Worm (Caenorhabditis elegans): Measurements from ENCODE around the gene mrpl-39.

ce11 chrV:1845977-1846376, 24.6 kb downstream of the mrpl-39 start, which contains the start of gene T10B5.7:
- TF ChIP-seq unc-62 (GFP tag; optimal IDR thresholded peaks at IDR 0.05 in 1 of 2) (no peak), unc-62 (tag; optimal IDR thresholded peaks at IDR 0.05) (no peak), mdt-29 (GFP tag; IDR thresholded peaks at IDR 0.05) (no peak), daf-8 (GFP tag; IDR thresholded peaks at IDR 0.05) (no peak), F26F4.8 (GFP tag; conservative IDR thresholded peaks at IDR 0.05) (no peak), ceh-82 (tag; optimal IDR thresholded peaks at IDR 0.05) (no peak)

Measured in whole organism, L4 larva.